Worm (Caenorhabditis elegans) whole organism, L3 larva: Measurements from ENCODE around the gene sru-13.

ENCODE experiments used
- ZK546.5 ChIP-seq: sonication (generic microtip); optimal IDR thresholded peaks from 2 replicates; lab custom pipeline; 2017; ENCODE audit warnings: missing biosample characterization, missing genetic modification characterization
- ama-1 ChIP-seq: fragments of 150-350 bp; optimal IDR thresholded peaks from 2 replicates; lab custom pipeline; 2018
- ceh-28 ChIP-seq: fragments of 150-350 bp; optimal IDR thresholded peaks from 2 replicates; lab custom pipeline; 2014; ENCODE audit warnings: missing biosample characterization, missing genetic modification reagents, missing genetic modification characterization
- ceh-82 ChIP-seq: fragments of 150-350 bp; optimal IDR thresholded peaks from 2 replicates; lab custom pipeline; 2014; ENCODE audit warnings: missing biosample characterization, missing genetic modification characterization
- elt-2 ChIP-seq: sonication (generic microtip); optimal IDR thresholded peaks from 2 replicates; lab custom pipeline; 2016; ENCODE audit warnings: missing genetic modification reagents, mild to moderate bottlenecking, missing genetic modification characterization, missing compliant biosample characterization
- fkh-10 ChIP-seq: sonication (generic microtip); optimal IDR thresholded peaks from 2 replicates; lab custom pipeline; 2017; ENCODE audit warnings: missing biosample characterization, missing genetic modification reagents, missing genetic modification characterization
- hmg-11 ChIP-seq: sonication (generic microtip); optimal IDR thresholded peaks from 2 replicates; lab custom pipeline; 2016; ENCODE audit warnings: missing genetic modification characterization, missing compliant biosample characterization
- jun-1 ChIP-seq: fragments of 150-350 bp; optimal IDR thresholded peaks from 2 replicates; lab custom pipeline; 2014; ENCODE audit warnings: missing biosample characterization, missing genetic modification reagents, missing genetic modification characterization
- nhr-11 ChIP-seq: fragments of 150-350 bp; optimal IDR thresholded peaks from 2 replicates; lab custom pipeline; 2014; ENCODE audit warnings: missing biosample characterization, missing genetic modification characterization
- nhr-12 ChIP-seq: fragments of 150-350 bp; optimal IDR thresholded peaks from 2 replicates; lab custom pipeline; 2014; ENCODE audit warnings: missing biosample characterization, missing genetic modification characterization
- snpc-4 ChIP-seq: fragments of 150-350 bp; optimal IDR thresholded peaks from 2 replicates; lab custom pipeline; 2014; ENCODE audit warnings: missing biosample characterization, missing genetic modification characterization
- unc-62 ChIP-seq: fragments of 150-350 bp; sonication (generic microtip); optimal IDR thresholded peaks from 4 replicates; lab custom pipeline; 2014; ENCODE audit warnings: missing biosample characterization, missing genetic modification reagents, missing genetic modification characterization
- zag-1 ChIP-seq: fragments of 150-350 bp; optimal IDR thresholded peaks from 2 replicates; lab custom pipeline; 2014; ENCODE audit warnings: missing biosample characterization, missing genetic modification characterization
- ztf-11 ChIP-seq: fragments of 150-350 bp; optimal IDR thresholded peaks from 2 replicates; lab custom pipeline; 2014; ENCODE audit warnings: missing biosample characterization, missing genetic modification characterization

- no peak for TF ChIP-seq ZK546.5 (tag; lab: Kevin White, UChicago)
- TF ChIP-seq ama-1 (lab: Kevin White, UChicago): no peak
- no peak for TF ChIP-seq hmg-11 (tag; lab: Kevin White, UChicago)
- no peak for TF ChIP-seq jun-1 (tag; lab: Kevin White, UChicago)
- TF ChIP-seq fkh-10 (GFP tag; lab: Kevin White, UChicago): no peak
- TF ChIP-seq nhr-11 (tag; lab: Kevin White, UChicago): no peak
- TF ChIP-seq unc-62 (GFP tag; lab: Kevin White, UChicago): no peak
- no peak for TF ChIP-seq zag-1 (tag; lab: Kevin White, UChicago)
- no peak for TF ChIP-seq ceh-28 (tag; lab: Kevin White, UChicago)
- no peak for TF ChIP-seq nhr-12
- no peak for TF ChIP-seq snpc-4 (tag; lab: Kevin White, UChicago)
- no peak for TF ChIP-seq elt-2 (tag; lab: Kevin White, UChicago)
- TF ChIP-seq ztf-11: no peak
- TF ChIP-seq ceh-82 (tag; lab: Kevin White, UChicago): no peak
Observed at ce11 chrIV:12565933-12566540, 43.6 kb upstream of the sru-13 start, which contains the start of gene eak-7.
